Worm (Caenorhabditis elegans) whole organism, L2 larva: ENCODE results near the gene vang-1.
A peak's percentile ranks its signal among the peaks of the same experiment; 100 is the strongest.

Source experiments
- C34F6.9 ChIP-seq: fragments of 150-350 bp; optimal IDR thresholded peaks from 2 replicates; lab custom pipeline; 2014; ENCODE audit warnings: missing biosample characterization, missing genetic modification characterization
- F13H6.1 ChIP-seq: sonication (generic microtip); optimal IDR thresholded peaks from 2 replicates; lab custom pipeline; 2016; ENCODE audit warnings: missing genetic modification characterization, missing compliant biosample characterization
- R02D3.7 ChIP-seq: fragments of 150-350 bp; optimal IDR thresholded peaks from 2 replicates; lab custom pipeline; 2014; ENCODE audit warnings: missing biosample characterization, missing genetic modification characterization
- Y55F3AM.14 ChIP-seq: fragments of 200-800 bp; sonication (Bioruptor generic); optimal IDR thresholded peaks from 2 replicates; lab custom pipeline; 2018; ENCODE audit warnings: mild to moderate bottlenecking, missing genetic modification characterization, missing compliant biosample characterization
- ama-1 ChIP-seq: fragments of 150-350 bp; optimal IDR thresholded peaks from 2 replicates; lab custom pipeline; 2018; ENCODE audit warnings: inconsistent platforms
- blmp-1 ChIP-seq: sonication (generic microtip); optimal IDR thresholded peaks from 2 replicates; lab custom pipeline; 2017; ENCODE audit warnings: missing genetic modification characterization, mild to moderate bottlenecking, missing compliant biosample characterization, antibody characterized with exemption, moderate library complexity; ENCODE audit not compliant: insufficient read depth
- ceh-16 ChIP-seq: fragments of 150-350 bp; optimal IDR thresholded peaks from 2 replicates; lab custom pipeline; 2014; ENCODE audit warnings: missing biosample characterization, missing genetic modification characterization
- crh-2 ChIP-seq: sonication (generic microtip); optimal IDR thresholded peaks from 2 replicates; lab custom pipeline; 2017; ENCODE audit warnings: missing biosample characterization, missing genetic modification characterization
- dmd-4 ChIP-seq: sonication (generic microtip); optimal IDR thresholded peaks from 2 replicates; lab custom pipeline; 2017; ENCODE audit warnings: missing biosample characterization, missing genetic modification characterization
- elt-3 ChIP-seq: sonication (generic microtip); optimal IDR thresholded peaks from 2 replicates; lab custom pipeline; 2017; ENCODE audit warnings: missing biosample characterization, missing genetic modification characterization
- fos-1 ChIP-seq: fragments of 150-350 bp; optimal IDR thresholded peaks from 2 replicates; lab custom pipeline; 2014; ENCODE audit warnings: missing biosample characterization, missing genetic modification characterization
- gmeb-1 ChIP-seq: fragments of 150-350 bp; optimal IDR thresholded peaks from 2 replicates; lab custom pipeline; 2014; ENCODE audit warnings: missing biosample characterization, missing genetic modification characterization
- lin-11 ChIP-seq: fragments of 150-350 bp; sonication (generic microtip); optimal IDR thresholded peaks from 2 replicates; lab custom pipeline; 2014; ENCODE audit warnings: missing biosample characterization, missing genetic modification characterization, inconsistent platforms, mixed read lengths
- lin-39 ChIP-seq: fragments of 150-350 bp; optimal IDR thresholded peaks from 2 replicates; lab custom pipeline; 2014; ENCODE audit warnings: missing biosample characterization, missing genetic modification reagents, missing genetic modification characterization
- mbf-1 ChIP-seq: sonication (generic microtip); optimal IDR thresholded peaks from 2 replicates; lab custom pipeline; 2017; ENCODE audit warnings: missing biosample characterization, missing genetic modification characterization
- nhr-11 ChIP-seq: fragments of 150-350 bp; optimal IDR thresholded peaks from 2 replicates; lab custom pipeline; 2014; ENCODE audit warnings: missing biosample characterization, missing genetic modification characterization
- nhr-12 ChIP-seq: fragments of 150-350 bp; optimal IDR thresholded peaks from 2 replicates; lab custom pipeline; 2014; ENCODE audit warnings: missing biosample characterization, missing genetic modification characterization
- nhr-25 ChIP-seq: fragments of 150-350 bp; sonication (generic microtip); optimal IDR thresholded peaks from 3 replicates; lab custom pipeline; 2014; ENCODE audit warnings: missing biosample characterization, missing genetic modification characterization
- nhr-6 ChIP-seq: fragments of 150-350 bp; optimal IDR thresholded peaks from 2 replicates; lab custom pipeline; 2014; ENCODE audit warnings: missing biosample characterization, missing genetic modification characterization
- nhr-77 ChIP-seq: fragments of 150-350 bp; optimal IDR thresholded peaks from 2 replicates; lab custom pipeline; 2014; ENCODE audit warnings: missing biosample characterization, missing genetic modification characterization
- peb-1 ChIP-seq: fragments of 150-350 bp; optimal IDR thresholded peaks from 2 replicates; lab custom pipeline; 2014; ENCODE audit warnings: missing biosample characterization, missing genetic modification characterization
- sem-4 ChIP-seq: fragments of 150-350 bp; optimal IDR thresholded peaks from 2 replicates; lab custom pipeline; 2014; ENCODE audit warnings: missing biosample characterization, missing genetic modification reagents, missing genetic modification characterization
- sma-9 ChIP-seq, 2 experiments: fragments of 150-350 bp in 1 of 2; sonication (generic microtip) in 1 of 2; optimal IDR thresholded peaks; 2 replicates each; lab custom pipeline; 2014 to 2016; ENCODE audit warnings: missing genetic modification characterization in 2 of 2, mild to moderate bottlenecking in 1 of 2, missing biosample characterization in 1 of 2, missing compliant biosample characterization in 1 of 2, missing genetic modification reagents in 1 of 2, moderate library complexity in 1 of 2
- snpc-4 ChIP-seq: fragments of 150-350 bp; optimal IDR thresholded peaks from 2 replicates; lab custom pipeline; 2014; ENCODE audit warnings: missing biosample characterization, missing genetic modification characterization
- unc-55 ChIP-seq: fragments of 150-350 bp; sonication (generic microtip); optimal IDR thresholded peaks from 3 replicates; lab custom pipeline; 2014; ENCODE audit warnings: missing biosample characterization, missing genetic modification reagents, missing genetic modification characterization
- unc-62 ChIP-seq: fragments of 150-350 bp; optimal IDR thresholded peaks from 2 replicates; lab custom pipeline; 2014; ENCODE audit warnings: missing biosample characterization, missing genetic modification reagents, missing genetic modification characterization
- zag-1 ChIP-seq: fragments of 150-350 bp; optimal IDR thresholded peaks from 2 replicates; lab custom pipeline; 2014; ENCODE audit warnings: missing biosample characterization, missing genetic modification characterization
- ztf-4 ChIP-seq: fragments of 150-350 bp; optimal IDR thresholded peaks from 2 replicates; lab custom pipeline; 2014; ENCODE audit warnings: missing biosample characterization, missing genetic modification characterization

The vang-1 gene

DNA sequence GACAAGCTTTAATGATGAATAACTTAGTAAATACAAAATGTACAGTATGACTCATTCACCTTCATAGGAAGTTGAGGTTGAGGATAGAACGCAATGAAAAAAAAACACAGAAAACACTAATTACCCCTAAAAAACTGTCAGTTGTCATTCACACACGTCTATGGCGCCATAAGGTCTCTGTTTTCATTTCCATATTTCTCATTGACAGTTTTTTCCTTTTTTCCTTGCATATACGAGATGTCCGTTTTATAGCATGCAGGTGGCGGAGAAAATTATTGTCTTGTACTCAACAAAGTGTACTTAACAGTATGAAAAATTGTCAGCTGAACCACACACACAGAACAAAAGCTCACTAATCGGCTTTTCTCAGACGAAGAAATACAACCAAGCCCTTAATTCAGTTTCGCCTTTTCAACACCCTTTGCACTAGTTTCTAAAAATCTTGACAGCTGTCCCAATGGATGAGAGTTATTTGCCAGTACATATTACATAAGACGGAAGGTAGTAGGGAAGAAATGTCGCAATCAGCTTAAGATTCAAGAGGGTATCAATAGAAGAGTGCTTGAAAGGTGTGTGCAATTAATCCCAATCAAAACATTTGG is 37.0 kb downstream of the vang-1 start:
- TF ChIP-seq lin-39 (tag; lab: Kevin White, UChicago): no peak

DNA sequence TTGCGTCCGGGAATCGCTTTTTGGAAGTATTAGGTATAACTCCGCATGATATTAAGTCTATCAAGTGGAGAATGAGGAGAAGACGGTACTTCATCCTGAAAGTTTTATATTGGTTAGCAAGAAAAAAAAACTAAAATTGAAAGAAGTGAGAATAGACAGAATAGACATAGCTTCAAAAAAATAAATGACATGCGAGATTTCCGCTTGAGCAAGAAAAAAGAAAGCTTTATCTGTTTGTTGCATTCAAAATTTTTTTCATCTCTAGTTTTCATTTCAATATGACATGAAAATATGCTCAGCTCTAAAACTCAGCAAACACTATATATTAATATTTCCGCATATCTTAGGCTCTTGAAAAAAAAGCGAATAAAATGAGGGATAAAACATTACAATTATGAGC is 38.2 kb downstream of the vang-1 start, which contains the start of gene hst-3.2:
Gene hst-3.2, minus strand, starts transcription at position 101 of the 400 bp plus-strand sequence.
- TF ChIP-seq blmp-1 (tag; lab: Kevin White, UChicago) (no peak), nhr-6 (tag; lab: Kevin White, UChicago) (no peak), nhr-77 (tag; lab: Kevin White, UChicago) (no peak), unc-62 (GFP tag; lab: Kevin White, UChicago) (no peak), fos-1 (tag; lab: Kevin White, UChicago) (no peak), C34F6.9 (no peak), unc-55 (no peak), lin-39 (tag; lab: Kevin White, UChicago) (no peak), nhr-12 (tag; lab: Kevin White, UChicago) (no peak), sma-9 (GFP tag; optimal IDR thresholded peaks at IDR 0.05; lab: Kevin White, UChicago) (no peak), sma-9 (tag; optimal IDR thresholded peaks at IDR 0.05; lab: Kevin White, UChicago) (no peak)
- TF ChIP-seq, all 48 proteins: peak for 0

ce11 chrX:2924438-2924837 is 38.8 kb downstream of the vang-1 start:
- TF ChIP-seq nhr-25 (tag; lab: Kevin White, UChicago): no peak
- TF ChIP-seq crh-2: no peak
- TF ChIP-seq ztf-4 (tag; lab: Kevin White, UChicago): no peak
- no peak for TF ChIP-seq R02D3.7 (tag; lab: Kevin White, UChicago)
- TF ChIP-seq snpc-4 (tag; lab: Kevin White, UChicago): no peak
- no peak for TF ChIP-seq nhr-12 (tag; lab: Kevin White, UChicago)
- no peak for TF ChIP-seq lin-11 (tag; lab: Kevin White, UChicago)
- TF ChIP-seq nhr-77 (tag; lab: Kevin White, UChicago): no peak
- TF ChIP-seq ceh-16 (tag; lab: Kevin White, UChicago): no peak

ce11 chrX:2925950-2926349 is 40.3 kb downstream of the vang-1 start:
- no peak for TF ChIP-seq nhr-11 (tag; lab: Kevin White, UChicago)
- no peak for TF ChIP-seq ama-1 (lab: Kevin White, UChicago)
- TF ChIP-seq, all 48 proteins: peak for 0

ce11 chrX:2927576-2927975 is 41.9 kb downstream of the vang-1 start:
- TF ChIP-seq zag-1 (tag; lab: Kevin White, UChicago): no peak
- no peak for TF ChIP-seq unc-55
- TF ChIP-seq mbf-1: no peak
- TF ChIP-seq sem-4: no peak

DNA sequence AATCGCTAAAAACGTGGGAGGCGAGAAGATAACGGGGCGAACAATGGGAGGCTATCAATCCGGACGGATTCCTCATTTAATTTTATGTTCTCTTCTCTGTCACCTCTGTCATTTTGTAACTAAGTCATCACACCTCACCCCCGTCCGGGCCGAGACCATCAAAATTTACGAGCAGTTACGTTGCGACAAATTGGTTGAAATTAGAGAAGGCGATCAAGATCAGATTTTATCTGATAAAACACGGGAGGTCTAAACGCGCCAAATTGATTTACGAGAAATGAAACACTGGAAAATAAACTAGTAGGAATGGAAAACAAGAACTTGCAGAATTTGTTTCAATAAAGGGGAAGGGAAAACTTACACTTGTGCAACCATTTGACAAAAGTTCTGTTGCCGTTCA is 42.4 kb downstream of the vang-1 start:
- no peak for TF ChIP-seq mbf-1
- TF ChIP-seq ztf-4 (tag; lab: Kevin White, UChicago): no peak
- no peak for TF ChIP-seq zag-1 (tag; lab: Kevin White, UChicago)
- TF ChIP-seq elt-3: no peak
- no peak for TF ChIP-seq gmeb-1 (tag; lab: Kevin White, UChicago)
- no peak for TF ChIP-seq peb-1
- TF ChIP-seq, all 48 proteins: peak for 0

DNA sequence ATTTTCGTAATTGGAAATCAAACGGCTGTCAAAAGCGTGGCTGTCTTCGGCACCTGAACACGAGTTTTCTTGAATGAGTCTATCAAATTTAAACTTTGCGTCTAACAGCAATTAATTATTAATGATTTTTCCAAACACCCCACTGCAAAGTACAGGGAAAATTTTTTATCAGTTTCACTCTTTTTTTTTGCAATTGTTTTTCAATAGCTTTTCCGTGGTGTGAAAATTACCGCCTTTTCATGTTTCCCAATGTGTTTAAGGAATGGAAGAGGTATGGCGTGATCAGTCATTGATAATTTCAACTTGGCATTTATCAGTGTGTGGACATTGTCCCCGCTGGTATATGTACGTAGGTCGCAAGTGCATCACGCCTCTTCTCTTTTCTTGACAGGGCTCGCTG is 46.2 kb downstream of the vang-1 start:
- TF ChIP-seq fos-1 (tag; lab: Kevin White, UChicago) (peak; percentile 78), F13H6.1 (peak; percentile 24), gmeb-1 (tag; lab: Kevin White, UChicago) (no peak), crh-2 (no peak), sma-9 (GFP tag; optimal IDR thresholded peaks at IDR 0.05; lab: Kevin White, UChicago) (peak; percentile 3), sma-9 (tag; optimal IDR thresholded peaks at IDR 0.05; lab: Kevin White, UChicago) (no peak)

ce11 chrX:2933061-2933460 is 47.4 kb downstream of the vang-1 start, which contains the start of gene fard-1:
fard-1 (plus strand) TSS chrX:2933361.
- TF ChIP-seq Y55F3AM.14 (GFP tag; lab: Kevin White, UChicago): no peak
- TF ChIP-seq lin-11 (tag; lab: Kevin White, UChicago): no peak
- no peak for TF ChIP-seq mbf-1
- TF ChIP-seq dmd-4 (tag; lab: Kevin White, UChicago): no peak
